Fruit fly (Drosophila melanogaster) whole organism, larva: ENCODE data around the gene CG14657.

ENCODE experiments used
- noc ChIP-seq: fragments of 200-800 bp; sonication (Bioruptor generic); optimal IDR thresholded peaks from 3 replicates; lab custom pipeline; 2019; ENCODE audit warnings: missing biosample characterization, mild to moderate bottlenecking, missing genetic modification characterization, moderate library complexity

Gene CG14657

dm6 chr3R:4821098-4821605 lies at the start of gene CG14657:
TSS of gene CG14657 (minus strand) at chr3R:4821432.
- TF ChIP-seq noc: no peak

dm6 chr3R:4868663-4869225 lies 47.5 kb upstream of the CG14657 start:
- TF ChIP-seq noc: no peak

dm6 chr3R:4866916-4867315 lies 45.7 kb upstream of the CG14657 start:
- TF ChIP-seq noc: no peak

- no peak for TF ChIP-seq noc
Observed at dm6 chr3R:4866073-4866472, 44.8 kb upstream of the CG14657 start.

- TF ChIP-seq noc: no peak
Observed at dm6 chr3R:4864901-4865601, 43.8 kb upstream of the CG14657 start.

- no peak for TF ChIP-seq noc
Observed at dm6 chr3R:4863825-4864224, 42.6 kb upstream of the CG14657 start.

dm6 chr3R:4861144-4861543 lies 39.9 kb upstream of the CG14657 start:
- TF ChIP-seq noc: no peak

dm6 chr3R:4858508-4859275 lies 37.5 kb upstream of the CG14657 start:
- no peak for TF ChIP-seq noc

- no peak for TF ChIP-seq noc
Observed at dm6 chr3R:4858018-4858417, 36.8 kb upstream of the CG14657 start.

- no peak for TF ChIP-seq noc
Observed at dm6 chr3R:4855711-4856110, 34.5 kb upstream of the CG14657 start.

- no peak for TF ChIP-seq noc
Observed at dm6 chr3R:4854216-4854615, 33.0 kb upstream of the CG14657 start.

- TF ChIP-seq noc: no peak
Observed at dm6 chr3R:4853504-4853903, 32.3 kb upstream of the CG14657 start.

dm6 chr3R:4852373-4852860 lies 31.2 kb upstream of the CG14657 start, which contains the start of gene opa:
TSS of gene opa (plus strand) at chr3R:4852813.
- TF ChIP-seq noc: no peak

- no peak for TF ChIP-seq noc
Observed at dm6 chr3R:4849035-4849656, 27.9 kb upstream of the CG14657 start.

dm6 chr3R:4847388-4847787 lies 26.2 kb upstream of the CG14657 start:
- no peak for TF ChIP-seq noc

dm6 chr3R:4846787-4847186 lies 25.6 kb upstream of the CG14657 start:
- TF ChIP-seq noc: no peak

dm6 chr3R:4846194-4846593 lies 25.0 kb upstream of the CG14657 start:
- TF ChIP-seq noc: no peak
